Fruit fly (Drosophila melanogaster) whole organism, embryonic: ENCODE results near the gene Cyt-b5-r.
A peak's percentile ranks its signal among the peaks of the same experiment; 100 is the strongest.

ENCODE experiments used
- BtbVII ChIP-seq: fragments of 200-800 bp; sonication (Bioruptor generic); optimal IDR thresholded peaks from 3 replicates; lab custom pipeline; 2017; ENCODE audit warnings: missing biosample characterization, mild to moderate bottlenecking, missing genetic modification characterization
- CG10366 ChIP-seq: fragments of 200-800 bp; sonication (Bioruptor generic); IDR thresholded peaks from 2 replicates; pipeline ENCODE4 v1.3.6; 2022; ENCODE audit warnings: missing biosample characterization, missing genetic modification characterization
- CG11085 ChIP-seq: fragments of 200-800 bp; sonication (Bioruptor generic); IDR thresholded peaks from 2 replicates; pipeline ENCODE4 v1.3.6; 2022; ENCODE audit warnings: missing biosample characterization, missing genetic modification characterization
- CG11723 ChIP-seq: fragments of 200-800 bp; sonication (Bioruptor generic); optimal IDR thresholded peaks from 2 replicates; lab custom pipeline; 2017; ENCODE audit warnings: missing biosample characterization, mild to moderate bottlenecking, missing genetic modification characterization
- CG12071 ChIP-seq: fragments of 200-800 bp; sonication (Bioruptor generic); optimal IDR thresholded peaks from 3 replicates; lab custom pipeline; 2018; ENCODE audit warnings: missing biosample characterization, mild to moderate bottlenecking, missing genetic modification characterization
- CG13123 ChIP-seq: fragments of 200-800 bp; sonication (Bioruptor generic); optimal IDR thresholded peaks from 2 replicates; lab custom pipeline; 2016; ENCODE audit warnings: missing biosample characterization, missing genetic modification characterization
- CG13424 ChIP-seq: fragments of 200-800 bp; sonication (Bioruptor generic); optimal IDR thresholded peaks from 2 replicates; lab custom pipeline; 2019; ENCODE audit warnings: missing biosample characterization, mild to moderate bottlenecking, missing genetic modification characterization, moderate library complexity
- CG14710 ChIP-seq: fragments of 200-800 bp; sonication (Bioruptor generic); optimal IDR thresholded peaks from 3 replicates; lab custom pipeline; 2019; ENCODE audit warnings: missing biosample characterization, mild to moderate bottlenecking, missing genetic modification characterization, moderate library complexity
- CG15269 ChIP-seq: fragments of 200-800 bp; sonication (Bioruptor generic); optimal IDR thresholded peaks from 2 replicates; lab custom pipeline; 2018; ENCODE audit warnings: missing biosample characterization, mild to moderate bottlenecking, missing genetic modification characterization, moderate library complexity
- CG1603 ChIP-seq: fragments of 200-800 bp; sonication (Bioruptor generic); optimal IDR thresholded peaks from 2 replicates; lab custom pipeline; 2019; ENCODE audit warnings: missing biosample characterization, mild to moderate bottlenecking, missing genetic modification characterization, moderate library complexity
- CG18011 ChIP-seq: fragments of 200-800 bp; sonication (Bioruptor generic); optimal IDR thresholded peaks from 2 replicates; lab custom pipeline; 2017; ENCODE audit warnings: missing biosample characterization, missing genetic modification characterization, mild to moderate bottlenecking, moderate library complexity, missing genotype
- CG2712 ChIP-seq: fragments of 200-800 bp; optimal IDR thresholded peaks from 3 replicates; lab custom pipeline; 2019; ENCODE audit warnings: missing biosample characterization, mild to moderate bottlenecking, missing genetic modification characterization, moderate library complexity
- CG3065 ChIP-seq: fragments of 200-800 bp; sonication (Bioruptor generic); optimal IDR thresholded peaks from 2 replicates; lab custom pipeline; 2016; ENCODE audit warnings: missing biosample characterization, missing genetic modification characterization
- CG32772 ChIP-seq: fragments of 200-800 bp; sonication (Bioruptor generic); IDR thresholded peaks from 2 replicates; pipeline ENCODE4 v1.3.6; 2022; ENCODE audit warnings: missing biosample characterization, missing genetic modification characterization
- CG34422 ChIP-seq: fragments of 200-800 bp; sonication (Bioruptor generic); IDR thresholded peaks from 3 replicates; pipeline ENCODE4 v1.3.6; 2022; ENCODE audit warnings: missing biosample characterization, missing genetic modification characterization
- CG6765 ChIP-seq: fragments of 200-800 bp; sonication (Bioruptor generic); optimal IDR thresholded peaks from 3 replicates; lab custom pipeline; 2017; ENCODE audit warnings: missing biosample characterization, mild to moderate bottlenecking, missing genetic modification characterization
- CG7271 ChIP-seq: fragments of 200-800 bp; sonication (Bioruptor generic); optimal IDR thresholded peaks from 2 replicates; lab custom pipeline; 2018; ENCODE audit warnings: missing biosample characterization, mild to moderate bottlenecking, missing genetic modification characterization, moderate library complexity
- CG7839 ChIP-seq: fragments of 200-800 bp; sonication (Bioruptor generic); optimal IDR thresholded peaks from 3 replicates; lab custom pipeline; 2018; ENCODE audit warnings: missing biosample characterization, mild to moderate bottlenecking, missing genetic modification characterization, moderate library complexity
- CG9727 ChIP-seq: fragments of 200-800 bp; sonication (Bioruptor generic); optimal IDR thresholded peaks from 3 replicates; lab custom pipeline; 2017; ENCODE audit warnings: missing biosample characterization, mild to moderate bottlenecking, missing genetic modification characterization
- CG9876 ChIP-seq: fragments of 200-800 bp; sonication (Bioruptor generic); optimal IDR thresholded peaks from 2 replicates; lab custom pipeline; 2016; ENCODE audit warnings: missing biosample characterization, missing genetic modification characterization
- Chrac-16 ChIP-seq: fragments of 200-800 bp; sonication (Bioruptor generic); optimal IDR thresholded peaks from 3 replicates; lab custom pipeline; 2016; ENCODE audit warnings: missing biosample characterization, missing genetic modification characterization
- D19B ChIP-seq: fragments of 200-800 bp; sonication (Bioruptor generic); optimal IDR thresholded peaks from 2 replicates; lab custom pipeline; 2017; ENCODE audit warnings: missing biosample characterization, mild to moderate bottlenecking, missing genetic modification characterization
- Deaf1 ChIP-seq: fragments of 200-800 bp; optimal IDR thresholded peaks from 3 replicates; lab custom pipeline; 2019; ENCODE audit warnings: missing biosample characterization, mild to moderate bottlenecking, missing genetic modification characterization, moderate library complexity
- Ets65A ChIP-seq: fragments of 200-800 bp; sonication (Bioruptor generic); peaks from one replicate; lab custom pipeline; 2016; ENCODE audit warnings: missing biosample characterization, missing genetic modification characterization
- Fer3 ChIP-seq: fragments of 200-800 bp; sonication (Bioruptor generic); optimal IDR thresholded peaks from 2 replicates; lab custom pipeline; 2018; ENCODE audit warnings: missing biosample characterization, mild to moderate bottlenecking, missing genetic modification characterization, moderate library complexity
- H15 ChIP-seq: fragments of 200-800 bp; sonication (Bioruptor generic); IDR thresholded peaks from 3 replicates; pipeline ENCODE4 v1.3.6; 2022; ENCODE audit warnings: missing biosample characterization, missing genetic modification characterization
- HLH4C ChIP-seq: fragments of 200-800 bp; sonication (Bioruptor generic); IDR thresholded peaks from 3 replicates; pipeline ENCODE4 v1.3.6; 2022; ENCODE audit warnings: missing biosample characterization, missing genetic modification characterization; ENCODE audit not compliant: partially characterized antibody
- Lpt ChIP-seq: fragments of >200 bp; optimal IDR thresholded peaks from 2 replicates; lab custom pipeline; 2018; ENCODE audit warnings: missing biosample characterization, missing genetic modification characterization
- MESR4 ChIP-seq: fragments of 200-800 bp; sonication (Bioruptor generic); optimal IDR thresholded peaks from 2 replicates; lab custom pipeline; 2018; ENCODE audit warnings: missing biosample characterization, mild to moderate bottlenecking, missing genetic modification characterization, moderate library complexity
- Mrtf ChIP-seq: fragments of 200-800 bp; sonication (Bioruptor generic); IDR thresholded peaks from 3 replicates; pipeline ENCODE4 v1.3.6; 2022; ENCODE audit warnings: missing biosample characterization, missing genetic modification characterization
- Nf-YA ChIP-seq: fragments of 200-800 bp; sonication (Bioruptor generic); IDR thresholded peaks from 2 replicates; pipeline ENCODE4 v1.3.6; 2022; ENCODE audit warnings: missing biosample characterization, missing genetic modification characterization
- Sry-δ ChIP-seq: fragments of 200-800 bp; sonication (Bioruptor generic); optimal IDR thresholded peaks from 2 replicates; lab custom pipeline; 2016; ENCODE audit warnings: missing biosample characterization, missing genetic modification characterization
- br ChIP-seq: fragments of >200 bp; optimal IDR thresholded peaks from 2 replicates; lab custom pipeline; 2017
- cad ChIP-seq: fragments of >200 bp; optimal IDR thresholded peaks from 2 replicates; lab custom pipeline; 2017; ENCODE audit warnings: missing biosample characterization, missing genetic modification characterization
- chif ChIP-seq, 2 experiments: fragments of 200-800 bp; sonication (Bioruptor generic); optimal IDR thresholded peaks; 3 replicates each; lab custom pipeline; 2016; ENCODE audit warnings: missing biosample characterization in 2 of 2, missing genetic modification characterization in 2 of 2
- chinmo ChIP-seq: fragments of 200-800 bp; sonication (Bioruptor generic); IDR thresholded peaks from 4 replicates; pipeline ENCODE4 v1.3.6; 2022; ENCODE audit warnings: missing biosample characterization, missing genetic modification characterization; ENCODE audit not compliant: partially characterized antibody
- crol ChIP-seq: fragments of 200-800 bp; sonication (Bioruptor generic); IDR thresholded peaks from 2 replicates; pipeline ENCODE4 v1.3.6; 2022; ENCODE audit warnings: missing biosample characterization, missing genetic modification characterization
- dm ChIP-seq: fragments of 200-800 bp; sonication (Bioruptor generic); optimal IDR thresholded peaks from 3 replicates; lab custom pipeline; 2016; ENCODE audit warnings: missing biosample characterization, missing genetic modification characterization
- fru ChIP-seq: fragments of >200 bp; optimal IDR thresholded peaks from 2 replicates; lab custom pipeline; 2017
- ham ChIP-seq: fragments of 200-800 bp; sonication (Bioruptor generic); IDR thresholded peaks from 2 replicates; pipeline ENCODE4 v1.3.6; 2022; ENCODE audit warnings: missing biosample characterization, missing genetic modification characterization
- hb ChIP-seq: fragments of 200-800 bp; sonication (Bioruptor generic); IDR thresholded peaks from 3 replicates; pipeline ENCODE4 v1.3.6; 2022; ENCODE audit warnings: missing biosample characterization, missing genetic modification characterization; ENCODE audit not compliant: partially characterized antibody
- kah ChIP-seq: fragments of 200-800 bp; sonication (Bioruptor generic); optimal IDR thresholded peaks from 2 replicates; lab custom pipeline; 2018; ENCODE audit warnings: missing biosample characterization, mild to moderate bottlenecking, missing genetic modification characterization
- odd ChIP-seq: fragments of 200-800 bp; sonication (Bioruptor generic); optimal IDR thresholded peaks from 2 replicates; lab custom pipeline; 2017; ENCODE audit warnings: missing biosample characterization, mild to moderate bottlenecking, missing genetic modification characterization
- sc ChIP-seq, 3 experiments: fragments of >200 bp in 2 of 3; fragments of 200-800 bp in 1 of 3; sonication (Bioruptor generic) in 1 of 3; optimal IDR thresholded peaks; 2 replicates in 2 of 3; 3 replicates in 1 of 3; lab custom pipeline; 2017; ENCODE audit warnings: mild to moderate bottlenecking in 1 of 3, missing biosample characterization in 1 of 3, missing genetic modification characterization in 1 of 3, missing genetic modification reagents in 1 of 3
- sima ChIP-seq: fragments of 200-800 bp; sonication (Bioruptor generic); optimal IDR thresholded peaks from 2 replicates; lab custom pipeline; 2016; ENCODE audit warnings: missing biosample characterization, missing genetic modification characterization
- tna ChIP-seq: fragments of 200-800 bp; sonication (Bioruptor generic); IDR thresholded peaks from 2 replicates; pipeline ENCODE4 v1.3.6; 2022; ENCODE audit warnings: missing biosample characterization, missing genetic modification characterization; ENCODE audit not compliant: partially characterized antibody
- trh ChIP-seq: fragments of 200-800 bp; sonication (Bioruptor generic); optimal IDR thresholded peaks from 2 replicates; lab custom pipeline; 2016; ENCODE audit warnings: missing biosample characterization, missing genetic modification characterization
- tup ChIP-seq: fragments of 200-800 bp; sonication (Bioruptor generic); optimal IDR thresholded peaks from 2 replicates; lab custom pipeline; 2016; ENCODE audit warnings: missing biosample characterization, mild to moderate bottlenecking, missing genetic modification characterization, moderate library complexity
- tx ChIP-seq: fragments of 200-800 bp; sonication (Bioruptor generic); optimal IDR thresholded peaks from 2 replicates; lab custom pipeline; 2016; ENCODE audit warnings: missing biosample characterization, missing genetic modification characterization
- zf30C ChIP-seq: fragments of 200-800 bp; sonication (Bioruptor generic); optimal IDR thresholded peaks from 3 replicates; lab custom pipeline; 2018; ENCODE audit warnings: missing biosample characterization, mild to moderate bottlenecking, missing genetic modification characterization

Gene Cyt-b5-r

DNA sequence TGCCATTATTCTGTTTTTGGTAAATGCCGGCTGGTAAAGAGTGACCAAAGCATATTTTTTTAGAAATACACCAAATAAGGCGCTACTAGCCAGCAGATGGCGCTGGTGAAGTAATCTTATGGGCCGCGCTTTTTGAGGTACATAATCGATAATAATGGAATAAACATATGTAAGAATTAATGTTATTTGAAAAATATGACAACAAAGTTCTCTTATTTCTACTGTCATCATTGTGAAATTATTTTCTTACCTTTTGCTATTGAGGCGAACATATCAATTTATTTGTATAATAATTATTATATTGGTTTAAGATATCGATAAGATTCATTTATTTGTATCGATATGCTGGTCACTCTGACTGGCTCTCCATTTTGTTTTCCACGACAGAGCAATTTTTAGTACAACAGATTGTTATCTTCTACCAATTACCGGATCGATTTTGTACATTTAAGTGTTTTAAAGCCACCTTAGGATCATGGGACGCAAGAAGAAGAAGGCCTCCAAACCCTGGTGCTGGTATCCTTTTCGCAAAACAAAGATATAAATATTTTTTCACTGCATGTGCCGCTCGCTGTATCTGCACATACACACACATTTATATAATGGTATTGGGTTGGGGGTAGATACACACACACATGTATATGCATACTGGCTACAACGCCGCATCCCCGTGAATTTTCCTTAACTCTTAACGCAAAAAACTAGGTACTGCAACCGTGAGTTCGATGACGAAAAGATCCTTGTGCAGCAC is 47.3 kb downstream of the Cyt-b5-r start, which contains the start of the genes LSm7 and BuGZ (continued):
- peak in 1 of 2 experiments; percentile 19 for TF ChIP-seq chif (GFP tag; optimal IDR thresholded peaks at IDR 0.05; lab: Kevin White, UChicago)
- TF ChIP-seq Nf-YA = no peak
- no peak for TF ChIP-seq tx (GFP tag; lab: Kevin White, UChicago)
- no peak for TF ChIP-seq hb (GFP tag; lab: Robert Waterston, UW)
- no peak for TF ChIP-seq CG3065 (GFP tag; lab: Kevin White, UChicago)
- no peak for TF ChIP-seq tna
- TF ChIP-seq CG13123 (GFP tag; lab: Kevin White, UChicago) = no peak
- TF ChIP-seq CG18011 (GFP tag; lab: Kevin White, UChicago) = no peak
- no peak for TF ChIP-seq odd
- peak; percentile 8 for TF ChIP-seq BtbVII (GFP tag; lab: Kevin White, UChicago)
- TF ChIP-seq CG2712 (tag; lab: Kevin White, UChicago) = peak; percentile 65
- TF ChIP-seq CG10366 = no peak
- TF ChIP-seq Ets65A (GFP tag; lab: Kevin White, UChicago) = peak; percentile 69
- TF ChIP-seq Chrac-16 (GFP tag; lab: Kevin White, UChicago) = peak; percentile 20
- TF ChIP-seq tup (GFP tag; lab: Kevin White, UChicago) = no peak
- no peak for TF ChIP-seq Lpt (GFP tag; lab: Kevin White, UChicago)
- peak; percentile 57 for TF ChIP-seq CG13424 (tag; lab: Kevin White, UChicago)
- TF ChIP-seq CG11085 (GFP tag; lab: Robert Waterston, UW) = no peak
- TF ChIP-seq CG6765 (GFP tag; lab: Kevin White, UChicago) = peak; percentile 19
- TF ChIP-seq sima = no peak
- TF ChIP-seq CG9727 (GFP tag; lab: Kevin White, UChicago) = peak; percentile 69
- TF ChIP-seq CG34422 (GFP tag; lab: Robert Waterston, UW) = peak; percentile 22; the same call in 1 of the 3 replicates
- TF ChIP-seq Fer3 (tag; lab: Kevin White, UChicago) = no peak
- TF ChIP-seq CG7839 = no peak
- TF ChIP-seq kah = no peak
- TF ChIP-seq CG9876 (GFP tag; lab: Kevin White, UChicago) = no peak
- TF ChIP-seq CG12071 (GFP tag; lab: Kevin White, UChicago) = no peak
- TF ChIP-seq Sry-δ (GFP tag; lab: Kevin White, UChicago) = peak; percentile 63
- TF ChIP-seq chinmo = 0 out of 4 replicates have a peak, but pooled peaks have one; percentile 38
- peak; percentile 14 for TF ChIP-seq dm (GFP tag; lab: Kevin White, UChicago)
- TF ChIP-seq CG15269 = no peak
- TF ChIP-seq sc (optimal IDR thresholded peaks at IDR 0.05; lab: Kevin White, UChicago) = no peak
- no peak for TF ChIP-seq sc (GFP tag; optimal IDR thresholded peaks at IDR 0.05; lab: Kevin White, UChicago)
- TF ChIP-seq CG11723 (GFP tag; lab: Kevin White, UChicago) = no peak
- peak; percentile 98 for TF ChIP-seq MESR4 (GFP tag; lab: Kevin White, UChicago)
- no peak for TF ChIP-seq D19B (GFP tag; lab: Kevin White, UChicago)
- TF ChIP-seq fru (lab: Kevin White, UChicago) = no peak
- TF ChIP-seq HLH4C (GFP tag; lab: Robert Waterston, UW) = 0 out of 3 replicates have a peak, but pooled peaks have one; percentile 25
- no peak for TF ChIP-seq trh (GFP tag; lab: Kevin White, UChicago)
- no peak for TF ChIP-seq CG32772 (GFP tag; lab: Robert Waterston, UW)
- TF ChIP-seq H15 (GFP tag; lab: Robert Waterston, UW) = 0 out of 3 replicates have a peak, but pooled peaks have one; percentile 12
- no peak for TF ChIP-seq Mrtf (GFP tag; lab: Robert Waterston, UW)
- no peak for TF ChIP-seq br
- no peak for TF ChIP-seq CG1603 (tag; lab: Kevin White, UChicago)
- no peak for TF ChIP-seq crol
- TF ChIP-seq zf30C = no peak
- no peak for TF ChIP-seq Deaf1 (tag; lab: Kevin White, UChicago)
- no peak for TF ChIP-seq cad (GFP tag; lab: Kevin White, UChicago)
- TF ChIP-seq CG7271 (tag; lab: Kevin White, UChicago) = no peak
- peak; percentile 82 for TF ChIP-seq CG14710
- TF ChIP-seq ham (GFP tag; lab: Robert Waterston, UW) = no peak
